Worm (Caenorhabditis elegans) whole organism, young adult: ENCODE data around the gene Y49E10.21.
A peak's percentile ranks its signal among the peaks of the same experiment; 100 is the strongest.

Experiments used
- B0019.2 ChIP-seq: fragments of 200-800 bp; sonication (Bioruptor generic); conservative IDR thresholded peaks from 2 replicates; pipeline ENCODE4 v1.3.6; 2022; ENCODE audit warnings: missing genetic modification reagents, missing genetic modification characterization, missing compliant biosample characterization
- B0035.1 ChIP-seq: sonication (generic microtip); optimal IDR thresholded peaks from 2 replicates; lab custom pipeline; 2016; ENCODE audit warnings: missing genetic modification characterization, mild to moderate bottlenecking, missing compliant biosample characterization, missing genotype, missing genetic modification reagents
- B0336.3 ChIP-seq: fragments of 200-800 bp; sonication (Bioruptor generic); IDR thresholded peaks from 2 replicates; pipeline ENCODE4 v1.3.6; 2022; ENCODE audit warnings: missing genetic modification characterization, missing compliant biosample characterization
- F10E7.11 ChIP-seq: sonication (generic microtip); optimal IDR thresholded peaks from 2 replicates; lab custom pipeline; 2017; ENCODE audit warnings: mild to moderate bottlenecking, missing genetic modification characterization, moderate library complexity, missing compliant biosample characterization
- F23B12.7 ChIP-seq: sonication (generic microtip); optimal IDR thresholded peaks from 2 replicates; lab custom pipeline; 2017; ENCODE audit warnings: missing genetic modification characterization, mild to moderate bottlenecking, missing compliant biosample characterization, antibody characterized with exemption, moderate library complexity; ENCODE audit not compliant: insufficient read depth
- F37B4.10 ChIP-seq: fragments of 200-800 bp; sonication (Bioruptor generic); IDR thresholded peaks from 2 replicates; pipeline ENCODE4 v1.3.6; 2022; ENCODE audit warnings: missing genetic modification characterization, missing compliant biosample characterization
- F49E8.2 ChIP-seq: sonication (generic microtip); optimal IDR thresholded peaks from 3 replicates; lab custom pipeline; 2017; ENCODE audit warnings: missing genetic modification characterization, mild to moderate bottlenecking, missing compliant biosample characterization, antibody characterized with exemption, moderate library complexity; ENCODE audit not compliant: insufficient read depth
- F55B11.4 ChIP-seq: sonication (generic microtip); optimal IDR thresholded peaks from 2 replicates; lab custom pipeline; 2016; ENCODE audit warnings: missing compliant biosample characterization, missing genetic modification characterization, borderline replicate concordance; ENCODE audit not compliant: insufficient read depth
- K12H6.12 ChIP-seq: fragments of 200-800 bp; sonication (Bioruptor generic); optimal IDR thresholded peaks from 2 replicates; lab custom pipeline; 2018; ENCODE audit warnings: mild to moderate bottlenecking, missing genetic modification characterization, missing compliant biosample characterization
- T26A5.8 ChIP-seq: sonication (generic microtip); optimal IDR thresholded peaks from 2 replicates; lab custom pipeline; 2016; ENCODE audit warnings: missing genetic modification characterization, missing compliant biosample characterization
- ama-1 ChIP-seq, 3 experiments: fragments of 150-350 bp in 1 of 3; sonication (generic microtip) in 2 of 3; optimal IDR thresholded peaks; 2 replicates each; lab custom pipeline; 2014 to 2018; ENCODE audit warnings: missing biosample characterization in 2 of 3, missing genetic modification characterization in 2 of 3, missing genetic modification reagents in 2 of 3
- aptf-3 ChIP-seq: fragments of 200-800 bp; sonication (Bioruptor generic); IDR thresholded peaks from 2 replicates; pipeline ENCODE4 v1.3.6; 2022; ENCODE audit warnings: missing genetic modification characterization, missing compliant biosample characterization
- athp-1 ChIP-seq: sonication (generic microtip); optimal IDR thresholded peaks from 2 replicates; lab custom pipeline; 2017; ENCODE audit warnings: mild to moderate bottlenecking, missing genetic modification characterization, missing compliant biosample characterization
- attf-5 ChIP-seq: fragments of 200-800 bp; sonication (Bioruptor generic); optimal IDR thresholded peaks from 2 replicates; lab custom pipeline; 2018; ENCODE audit warnings: mild to moderate bottlenecking, missing genetic modification characterization, missing compliant biosample characterization
- cebp-1 ChIP-seq, 2 experiments: fragments of 200-800 bp in 1 of 2; sonication (Bioruptor generic) in 1 of 2; sonication (generic microtip) in 1 of 2; IDR thresholded peaks in 1 of 2; optimal IDR thresholded peaks in 1 of 2; 2 replicates each; pipeline versions ENCODE4 v1.3.6 to Lab custom; 2017 to 2022; ENCODE audit warnings: missing compliant biosample characterization in 2 of 2, missing genetic modification characterization in 2 of 2, mild to moderate bottlenecking in 1 of 2, missing genetic modification reagents in 1 of 2, moderate library complexity in 1 of 2
- ceh-100 ChIP-seq: fragments of 200-800 bp; sonication (Bioruptor generic); IDR thresholded peaks from 2 replicates; pipeline ENCODE4 v1.3.6; 2022; ENCODE audit warnings: missing genetic modification reagents, missing genetic modification characterization, missing compliant biosample characterization
- ceh-27 ChIP-seq: fragments of 200-800 bp; sonication (Bioruptor generic); optimal IDR thresholded peaks from 2 replicates; lab custom pipeline; 2018; ENCODE audit warnings: mild to moderate bottlenecking, missing genetic modification characterization, moderate library complexity, missing compliant biosample characterization
- ceh-58 ChIP-seq: fragments of 200-800 bp; sonication (Bioruptor generic); IDR thresholded peaks from 2 replicates; pipeline ENCODE4 v1.3.6; 2022; ENCODE audit warnings: missing genetic modification characterization, missing compliant biosample characterization
- ceh-91 ChIP-seq: fragments of 200-800 bp; sonication (Bioruptor generic); IDR thresholded peaks from 2 replicates; pipeline ENCODE4 v1.3.6; 2022; ENCODE audit warnings: missing genetic modification reagents, missing genetic modification characterization, missing compliant biosample characterization
- dox-1 ChIP-seq: fragments of 200-800 bp; sonication (Bioruptor generic); IDR thresholded peaks from 2 replicates; pipeline ENCODE4 v1.3.6; 2022; ENCODE audit warnings: missing genetic modification reagents, missing genetic modification characterization, missing compliant biosample characterization
- dpff-1 ChIP-seq: sonication (generic microtip); optimal IDR thresholded peaks from 2 replicates; lab custom pipeline; 2017; ENCODE audit warnings: mild to moderate bottlenecking, missing genetic modification characterization, missing compliant biosample characterization
- egl-44 ChIP-seq: fragments of 200-800 bp; sonication (Bioruptor generic); IDR thresholded peaks from 2 replicates; pipeline ENCODE4 v1.3.6; 2022; ENCODE audit warnings: missing genetic modification reagents, missing genetic modification characterization, missing compliant biosample characterization
- hlh-26 ChIP-seq: fragments of 200-800 bp; sonication (Bioruptor generic); conservative IDR thresholded peaks from 2 replicates; pipeline ENCODE4 v1.3.6; 2022; ENCODE audit warnings: missing genetic modification reagents, missing genetic modification characterization, missing compliant biosample characterization
- hrde-1 ChIP-seq: sonication (generic microtip); optimal IDR thresholded peaks from 2 replicates; lab custom pipeline; 2016; ENCODE audit warnings: missing genetic modification characterization, mild to moderate bottlenecking, missing compliant biosample characterization, moderate library complexity, missing genotype, missing genetic modification reagents, borderline replicate concordance
- lin-26 ChIP-seq: fragments of 200-800 bp; sonication (Bioruptor generic); IDR thresholded peaks from 2 replicates; pipeline ENCODE4 v1.3.6; 2022; ENCODE audit warnings: missing genetic modification reagents, missing genetic modification characterization, missing compliant biosample characterization
- lin-54 ChIP-seq: fragments of 200-800 bp; sonication (Bioruptor generic); optimal IDR thresholded peaks from 2 replicates; lab custom pipeline; 2018; ENCODE audit warnings: mild to moderate bottlenecking, missing genetic modification characterization, missing compliant biosample characterization
- lir-1 ChIP-seq: fragments of 200-800 bp; sonication (Bioruptor generic); conservative IDR thresholded peaks from 2 replicates; pipeline ENCODE4 v1.3.6; 2022; ENCODE audit warnings: missing genetic modification reagents, missing genetic modification characterization, missing compliant biosample characterization
- lsl-1 ChIP-seq: fragments of 200-800 bp; sonication (Bioruptor generic); optimal IDR thresholded peaks from 2 replicates; lab custom pipeline; 2018; ENCODE audit warnings: mild to moderate bottlenecking, missing genetic modification characterization, moderate library complexity, missing compliant biosample characterization
- madf-6 ChIP-seq: fragments of 200-800 bp; sonication (Bioruptor generic); IDR thresholded peaks from 2 replicates; pipeline ENCODE4 v1.3.6; 2022; ENCODE audit warnings: missing genetic modification reagents, missing genetic modification characterization, missing compliant biosample characterization
- mcd-1 ChIP-seq: fragments of 200-800 bp; sonication (Bioruptor generic); IDR thresholded peaks from 2 replicates; pipeline ENCODE4 v1.3.6; 2022; ENCODE audit warnings: missing genetic modification reagents, missing genetic modification characterization, missing compliant biosample characterization
- mes-4 ChIP-seq: sonication (generic microtip); optimal IDR thresholded peaks from 2 replicates; lab custom pipeline; 2016; ENCODE audit warnings: missing genotype, missing genetic modification characterization, missing compliant biosample characterization
- nfya-1 ChIP-seq: sonication (generic microtip); optimal IDR thresholded peaks from 2 replicates; lab custom pipeline; 2017; ENCODE audit warnings: antibody characterized with exemption, missing compliant biosample characterization, missing genetic modification characterization, borderline replicate concordance; ENCODE audit not compliant: insufficient read depth
- nfya-2 ChIP-seq: fragments of 200-800 bp; sonication (Bioruptor generic); IDR thresholded peaks from 2 replicates; pipeline ENCODE4 v1.3.6; 2022; ENCODE audit warnings: missing genetic modification reagents, missing genetic modification characterization, missing compliant biosample characterization
- nhr-27 ChIP-seq: fragments of 200-800 bp; sonication (Bioruptor generic); optimal IDR thresholded peaks from 2 replicates; lab custom pipeline; 2018; ENCODE audit warnings: mild to moderate bottlenecking, missing genetic modification characterization, moderate library complexity, missing compliant biosample characterization
- pbrm-1 ChIP-seq: fragments of 200-800 bp; sonication (Bioruptor generic); IDR thresholded peaks from 2 replicates; pipeline ENCODE4 v1.3.6; 2022; ENCODE audit warnings: missing genetic modification reagents, missing genetic modification characterization, missing compliant biosample characterization
- rec-8 ChIP-seq, 2 experiments: sonication (generic microtip); optimal IDR thresholded peaks; 2 replicates each; lab custom pipeline; 2016; ENCODE audit warnings: mild to moderate bottlenecking in 2 of 2, missing genetic modification characterization in 2 of 2, missing genetic modification reagents in 2 of 2, missing genotype in 2 of 2, missing biosample characterization in 1 of 2, missing compliant biosample characterization in 1 of 2, moderate library complexity in 1 of 2
- repo-1 ChIP-seq: sonication (generic microtip); optimal IDR thresholded peaks from 2 replicates; lab custom pipeline; 2017; ENCODE audit warnings: mild to moderate bottlenecking, missing genetic modification characterization, missing compliant biosample characterization
- rpc-1 ChIP-seq, 2 experiments: fragments of 150-350 bp in 1 of 2; sonication (generic microtip) in 1 of 2; optimal IDR thresholded peaks; 2 replicates each; lab custom pipeline; 2014 to 2018; ENCODE audit warnings: missing biosample characterization in 1 of 2, missing genetic modification characterization in 1 of 2, missing genetic modification reagents in 1 of 2, missing genotype in 1 of 2
- snpc-4 ChIP-seq, 5 experiments: fragments of 150-350 bp in 1 of 5; sonication (generic microtip) in 4 of 5; optimal IDR thresholded peaks; 2 replicates each; lab custom pipeline; 2014 to 2018; ENCODE audit warnings: missing genetic modification characterization in 5 of 5, missing biosample characterization in 3 of 5, antibody characterized with exemption in 2 of 5, mild to moderate bottlenecking in 2 of 5, missing compliant biosample characterization in 2 of 5, missing genotype in 2 of 5, moderate library complexity in 2 of 5, missing genetic modification reagents in 1 of 5
- somi-1 ChIP-seq: fragments of 200-800 bp; sonication (Bioruptor generic); optimal IDR thresholded peaks from 2 replicates; lab custom pipeline; 2018; ENCODE audit warnings: mild to moderate bottlenecking, missing genetic modification characterization, missing compliant biosample characterization
- tlf-1 ChIP-seq: fragments of 200-800 bp; sonication (Bioruptor generic); optimal IDR thresholded peaks from 2 replicates; lab custom pipeline; 2018; ENCODE audit warnings: mild to moderate bottlenecking, missing genetic modification characterization, missing compliant biosample characterization
- unc-130 ChIP-seq: sonication (generic microtip); optimal IDR thresholded peaks from 2 replicates; lab custom pipeline; 2016; ENCODE audit warnings: missing genetic modification reagents, missing genetic modification characterization, missing compliant biosample characterization
- ztf-18 ChIP-seq: sonication (generic microtip); optimal IDR thresholded peaks from 2 replicates; lab custom pipeline; 2016; ENCODE audit warnings: missing genotype, mild to moderate bottlenecking, missing genetic modification characterization, missing compliant biosample characterization
- ztf-25 ChIP-seq: fragments of 200-800 bp; sonication (Bioruptor generic); IDR thresholded peaks from 2 replicates; pipeline ENCODE4 v1.3.6; 2022; ENCODE audit warnings: missing genetic modification reagents, missing genetic modification characterization, missing compliant biosample characterization
- ztf-6 ChIP-seq: fragments of 200-800 bp; sonication (Bioruptor generic); IDR thresholded peaks from 2 replicates; pipeline ENCODE4 v1.3.6; 2022; ENCODE audit warnings: missing genetic modification reagents, missing genetic modification characterization, missing compliant biosample characterization

Gene Y49E10.21

DNA sequence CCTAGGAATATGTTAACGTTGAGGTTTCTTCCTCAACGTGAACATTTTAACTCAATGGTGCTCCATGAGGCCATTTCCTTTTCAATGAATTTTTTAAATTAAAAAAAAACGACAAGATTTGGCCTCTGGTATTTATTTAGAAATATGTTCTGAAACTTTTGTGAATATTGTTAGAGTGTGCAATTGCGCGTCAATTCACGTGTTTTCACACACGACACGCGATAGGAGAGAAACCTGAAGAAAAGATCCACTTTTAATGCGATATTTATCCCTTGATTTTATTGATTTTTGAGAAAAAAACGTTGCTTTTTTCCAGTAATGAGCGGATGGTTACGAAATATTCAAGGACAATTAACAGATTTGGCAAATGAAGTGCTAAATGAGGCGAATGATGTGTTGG, 41.8 kb downstream of the Y49E10.21 start, which contains the start of gene sql-1 (continued):
- TF ChIP-seq F49E8.2 (peak; percentile 86), mes-4 (tag; lab: Kevin White, UChicago) (peak; percentile 41), ztf-6 (GFP tag; lab: Robert Waterston, UW) (no peak), ceh-91 (GFP tag; lab: Robert Waterston, UW) (no peak), ama-1 (optimal IDR thresholded peaks at IDR 0.05; lab: Kevin White, UChicago) (no peak), ama-1 (GFP tag; optimal IDR thresholded peaks at IDR 0.05; lab: Kevin White, UChicago) (peak; percentile 26 to 84), cebp-1 (GFP tag; IDR thresholded peaks at IDR 0.05; lab: Robert Waterston, UW) (no peak), cebp-1 (tag; optimal IDR thresholded peaks at IDR 0.05; lab: Kevin White, UChicago) (peak; percentile 66), rpc-1 (optimal IDR thresholded peaks at IDR 0.05; lab: Kevin White, UChicago) (no peak), rpc-1 (tag; optimal IDR thresholded peaks at IDR 0.05; lab: Kevin White, UChicago) (no peak), lin-54 (GFP tag; lab: Kevin White, UChicago) (peak; percentile 53), B0336.3 (GFP tag; lab: Robert Waterston, UW) (peak; percentile 28; the same call in 1 of the 2 replicates), F55B11.4 (tag; lab: Kevin White, UChicago) (no peak), lsl-1 (GFP tag; lab: Kevin White, UChicago) (peak; percentile 32), nhr-27 (tag; lab: Kevin White, UChicago) (peak; percentile 39), somi-1 (GFP tag; lab: Kevin White, UChicago) (no peak), attf-5 (GFP tag; lab: Kevin White, UChicago) (no peak), T26A5.8 (peak; percentile 67), F37B4.10 (GFP tag; lab: Robert Waterston, UW) (no peak), ceh-58 (GFP tag; lab: Robert Waterston, UW) (no peak), unc-130 (peak; percentile 53), madf-6 (GFP tag; lab: Robert Waterston, UW) (peak; percentile 65; the same call in 1 of the 2 replicates), hlh-26 (GFP tag; lab: Robert Waterston, UW) (no peak), lir-1 (no peak), ztf-18 (tag; lab: Kevin White, UChicago) (no peak), ztf-25 (GFP tag; lab: Robert Waterston, UW) (no peak), B0019.2 (GFP tag; lab: Robert Waterston, UW) (0 out of 2 replicates have a peak, but pooled peaks have one; percentile 17), snpc-4 (GFP tag; optimal IDR thresholded peaks at IDR 0.05; lab: Kevin White, UChicago) (no peak), snpc-4 (tag; optimal IDR thresholded peaks at IDR 0.05; lab: Kevin White, UChicago) (peak in 1 of 4 experiments; percentile 22), athp-1 (tag; lab: Kevin White, UChicago) (peak; percentile 82), K12H6.12 (tag; lab: Kevin White, UChicago) (no peak), tlf-1 (no peak), aptf-3 (GFP tag; lab: Robert Waterston, UW) (no peak), ceh-27 (GFP tag; lab: Kevin White, UChicago) (no peak), mcd-1 (GFP tag; lab: Robert Waterston, UW) (no peak), nfya-1 (no peak), pbrm-1 (GFP tag; lab: Robert Waterston, UW) (no peak), dox-1 (GFP tag; lab: Robert Waterston, UW) (no peak), ceh-100 (GFP tag; lab: Robert Waterston, UW) (0 out of 2 replicates have a peak, but pooled peaks have one; percentile 31), nfya-2 (GFP tag; lab: Robert Waterston, UW) (peak; percentile 77; the same call in 1 of the 2 replicates), dpff-1 (tag; lab: Kevin White, UChicago) (peak; percentile 50), rec-8 (tag; optimal IDR thresholded peaks at IDR 0.05; lab: Kevin White, UChicago) (peak; percentile 11 to 63), lin-26 (GFP tag; lab: Robert Waterston, UW) (no peak), F23B12.7 (tag; lab: Kevin White, UChicago) (no peak), B0035.1 (tag; lab: Kevin White, UChicago) (no peak), egl-44 (GFP tag; lab: Robert Waterston, UW) (no peak), F10E7.11 (tag; lab: Kevin White, UChicago) (peak; percentile 14), hrde-1 (tag; lab: Kevin White, UChicago) (peak; percentile 92), repo-1 (tag; lab: Kevin White, UChicago) (peak; percentile 30)
